Fruit fly (Drosophila melanogaster) whole organism, wandering third instar larva: Measurements from ENCODE around the gene CG7840.

Source experiments
- Abd-B ChIP-seq: fragments of >200 bp; optimal IDR thresholded peaks from 2 replicates; lab custom pipeline; 2017; ENCODE audit warnings: missing biosample characterization, missing genetic modification characterization
- CG32264 ChIP-seq: fragments of 200-800 bp; sonication (Bioruptor generic); optimal IDR thresholded peaks from 2 replicates; lab custom pipeline; 2016; ENCODE audit warnings: missing biosample characterization, missing genetic modification characterization
- CG9705 ChIP-seq: fragments of 200-800 bp; sonication (Bioruptor generic); optimal IDR thresholded peaks from 2 replicates; lab custom pipeline; 2018; ENCODE audit warnings: missing biosample characterization, mild to moderate bottlenecking, missing genetic modification characterization
- CrebA ChIP-seq: fragments of 200-800 bp; sonication (Bioruptor generic); optimal IDR thresholded peaks from 2 replicates; lab custom pipeline; 2016; ENCODE audit warnings: missing biosample characterization, mild to moderate bottlenecking, missing genetic modification characterization, borderline replicate concordance
- Dfd ChIP-seq: fragments of >200 bp; optimal IDR thresholded peaks from 2 replicates; lab custom pipeline; 2017; ENCODE audit warnings: missing biosample characterization, missing genetic modification characterization
- Dif ChIP-seq: fragments of 200-275, 200-300 bp; sonication (Bioruptor generic); optimal IDR thresholded peaks from 2 replicates; lab custom pipeline; 2018; ENCODE audit warnings: missing biosample characterization, missing genetic modification characterization; ENCODE audit not compliant: partially characterized antibody
- HLH106 ChIP-seq: fragments of 200-800 bp; optimal IDR thresholded peaks from 3 replicates; lab custom pipeline; 2019; ENCODE audit warnings: missing biosample characterization, mild to moderate bottlenecking, missing genetic modification characterization, moderate library complexity
- Hnf4 ChIP-seq: fragments of 200-800 bp; sonication (Bioruptor generic); optimal IDR thresholded peaks from 2 replicates; lab custom pipeline; 2016; ENCODE audit warnings: missing biosample characterization, mild to moderate bottlenecking, missing genetic modification characterization
- Hr78 ChIP-seq: fragments of >200 bp; optimal IDR thresholded peaks from 2 replicates; lab custom pipeline; 2017; ENCODE audit warnings: missing biosample characterization, missing genetic modification characterization
- Hr83 ChIP-seq: fragments of 200-300 bp; sonication (Bioruptor generic); optimal IDR thresholded peaks from 2 replicates; lab custom pipeline; 2016; ENCODE audit warnings: missing biosample characterization, mild to moderate bottlenecking, missing genetic modification characterization, moderate library complexity; ENCODE audit not compliant: poor library complexity, severe bottlenecking
- Jra ChIP-seq: sonication (Bioruptor generic); optimal IDR thresholded peaks from 2 replicates; lab custom pipeline; 2016; ENCODE audit warnings: missing biosample characterization, missing genetic modification characterization
- Mio ChIP-seq: sonication (Bioruptor generic); optimal IDR thresholded peaks from 2 replicates; lab custom pipeline; 2016; ENCODE audit warnings: missing biosample characterization, missing genetic modification characterization
- Myc ChIP-seq: fragments of >200 bp; optimal IDR thresholded peaks from 2 replicates; lab custom pipeline; 2017
- N ChIP-seq: fragments of >200 bp; optimal IDR thresholded peaks from 2 replicates; lab custom pipeline; 2018; ENCODE audit warnings: missing biosample characterization, missing external identifiers, missing genetic modification characterization
- OdsH ChIP-seq: fragments of 200-800 bp; sonication (Bioruptor generic); optimal IDR thresholded peaks from 2 replicates; lab custom pipeline; 2016; ENCODE audit warnings: missing biosample characterization, mild to moderate bottlenecking, missing genetic modification characterization
- Rel ChIP-seq, 2 experiments: fragments of 200-800 bp; sonication (Bioruptor generic) in 1 of 2; optimal IDR thresholded peaks; 2 replicates in 1 of 2; 3 replicates in 1 of 2; lab custom pipeline; 2016 to 2019; ENCODE audit warnings: mild to moderate bottlenecking in 2 of 2, missing biosample characterization in 2 of 2, missing genetic modification characterization in 2 of 2, moderate library complexity in 1 of 2
- Sp1 ChIP-seq: fragments of 200-800 bp; sonication (Bioruptor generic); optimal IDR thresholded peaks from 3 replicates; lab custom pipeline; 2019; ENCODE audit warnings: missing biosample characterization, mild to moderate bottlenecking, missing genetic modification characterization, moderate library complexity
- Vsx2 ChIP-seq: fragments of 200-300, 225-300 bp; sonication (Bioruptor generic); optimal IDR thresholded peaks from 2 replicates; lab custom pipeline; 2018; ENCODE audit warnings: missing biosample characterization, missing genetic modification characterization; ENCODE audit not compliant: partially characterized antibody
- br ChIP-seq: fragments of 200-800 bp; sonication (Bioruptor generic); optimal IDR thresholded peaks from 2 replicates; lab custom pipeline; 2016; ENCODE audit warnings: missing biosample characterization, missing genetic modification characterization
- brk ChIP-seq: fragments of 200-800 bp; sonication (Bioruptor generic); optimal IDR thresholded peaks from 2 replicates; lab custom pipeline; 2016; ENCODE audit warnings: missing biosample characterization, mild to moderate bottlenecking, missing genetic modification characterization
- dl ChIP-seq, 2 experiments: fragments of 175-275, 200-275 bp in 1 of 2; fragments of 200-275 bp in 1 of 2; sonication (Bioruptor generic); optimal IDR thresholded peaks; lab custom pipeline; 2018; ENCODE audit warnings: mild to moderate bottlenecking in 2 of 2, missing biosample characterization in 2 of 2, missing genetic modification characterization in 2 of 2, moderate library complexity in 2 of 2; ENCODE audit not compliant: partially characterized antibody in 2 of 2, insufficient read depth in 1 of 2
- dmrt93B ChIP-seq: fragments of 200-800 bp; sonication (Bioruptor generic); optimal IDR thresholded peaks from 2 replicates; lab custom pipeline; 2018; ENCODE audit warnings: missing biosample characterization, mild to moderate bottlenecking, missing genetic modification characterization
- dsf ChIP-seq: sonication (Bioruptor generic); optimal IDR thresholded peaks from 2 replicates; lab custom pipeline; 2016; ENCODE audit warnings: missing biosample characterization, missing genetic modification characterization, borderline replicate concordance
- ey ChIP-seq: fragments of 200-800 bp; sonication (Bioruptor generic); optimal IDR thresholded peaks from 2 replicates; lab custom pipeline; 2016; ENCODE audit warnings: missing biosample characterization, missing genetic modification characterization
- foxo ChIP-seq, 2 experiments: fragments of 200-800 bp; sonication (Bioruptor generic); optimal IDR thresholded peaks; 2 replicates in 1 of 2; 3 replicates in 1 of 2; lab custom pipeline; 2016 to 2017; ENCODE audit warnings: missing biosample characterization in 2 of 2, missing genetic modification characterization in 2 of 2
- fru ChIP-seq: fragments of 200-800 bp; sonication (Bioruptor generic); optimal IDR thresholded peaks from 3 replicates; lab custom pipeline; 2016; ENCODE audit warnings: missing biosample characterization, mild to moderate bottlenecking, missing genetic modification characterization
- h ChIP-seq: fragments of 200-800 bp; sonication (Bioruptor generic); optimal IDR thresholded peaks from 3 replicates; lab custom pipeline; 2016; ENCODE audit warnings: missing biosample characterization, mild to moderate bottlenecking, missing genetic modification characterization
- jim ChIP-seq: fragments of 175-275, 200-325 bp; sonication (Bioruptor generic); optimal IDR thresholded peaks from 2 replicates; lab custom pipeline; 2016; ENCODE audit warnings: missing biosample characterization, mild to moderate bottlenecking, missing genetic modification characterization
- lola ChIP-seq: fragments of >200 bp; optimal IDR thresholded peaks from 2 replicates; lab custom pipeline; 2017; ENCODE audit warnings: missing biosample characterization, missing genetic modification characterization
- pan ChIP-seq: fragments of >200 bp; optimal IDR thresholded peaks from 2 replicates; lab custom pipeline; 2017
- psq ChIP-seq: fragments of 200-800 bp; sonication (Bioruptor generic); optimal IDR thresholded peaks from 3 replicates; lab custom pipeline; 2017; ENCODE audit warnings: missing biosample characterization, mild to moderate bottlenecking, missing genetic modification characterization, moderate library complexity
- rgr ChIP-seq: fragments of 200-800 bp; sonication (Bioruptor generic); optimal IDR thresholded peaks from 3 replicates; lab custom pipeline; 2016; ENCODE audit warnings: missing biosample characterization, mild to moderate bottlenecking, missing genetic modification characterization
- sage ChIP-seq: fragments of 200-800 bp; sonication (Bioruptor generic); optimal IDR thresholded peaks from 2 replicates; lab custom pipeline; 2016; ENCODE audit warnings: missing biosample characterization, mild to moderate bottlenecking, missing genetic modification characterization
- sv ChIP-seq: fragments of 200-800 bp; sonication (Bioruptor generic); optimal IDR thresholded peaks from 3 replicates; lab custom pipeline; 2016; ENCODE audit warnings: missing biosample characterization, missing genetic modification characterization
- tai ChIP-seq: sonication (Bioruptor generic); optimal IDR thresholded peaks from 2 replicates; lab custom pipeline; 2016; ENCODE audit warnings: missing biosample characterization, missing genetic modification characterization
- usp ChIP-seq: fragments of >200 bp; optimal IDR thresholded peaks from 2 replicates; lab custom pipeline; 2017; ENCODE audit warnings: missing biosample characterization, missing genetic modification characterization
- woc ChIP-seq: sonication (Bioruptor generic); optimal IDR thresholded peaks from 2 replicates; lab custom pipeline; 2016; ENCODE audit warnings: missing biosample characterization, mild to moderate bottlenecking, missing genetic modification characterization

The CG7840 gene

DNA sequence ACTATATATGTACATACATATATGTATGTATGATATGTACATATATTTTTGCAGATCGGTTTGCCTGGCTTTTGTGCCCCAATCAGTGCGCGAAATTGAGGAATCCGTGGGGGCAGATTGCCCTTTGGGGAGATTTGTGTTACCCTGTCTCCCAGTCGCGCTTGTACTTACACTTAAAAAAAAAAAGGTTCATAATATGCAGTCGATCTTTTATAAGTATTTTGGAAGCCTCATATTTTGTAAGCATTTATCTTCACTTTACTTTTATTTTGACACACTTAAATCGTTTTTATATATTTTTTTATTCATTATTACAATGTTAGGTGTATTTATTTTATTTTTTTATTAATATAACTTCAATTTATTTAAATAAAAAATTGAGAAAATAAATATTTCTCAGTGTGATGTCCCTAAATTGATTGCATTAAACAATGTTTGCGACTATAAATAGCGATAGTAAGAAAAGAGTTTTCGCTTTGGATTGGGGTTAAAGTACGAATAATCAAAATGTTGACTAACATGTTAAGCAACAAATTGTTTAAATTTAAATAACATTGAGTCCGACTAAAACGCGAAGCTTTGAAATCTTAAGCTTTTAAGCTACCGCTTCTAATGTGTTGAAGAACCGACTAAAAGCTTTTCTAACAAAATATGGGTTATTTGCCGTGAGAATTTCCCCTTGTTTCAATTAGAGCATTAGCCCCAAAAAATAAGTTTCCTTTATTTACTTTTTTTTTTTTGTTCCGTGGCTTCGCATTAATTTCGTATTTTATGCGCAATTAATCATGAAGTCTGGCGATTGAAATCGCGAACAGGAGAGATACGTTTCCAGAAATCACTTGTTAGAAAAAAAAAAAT lies 21.3 kb downstream of the CG7840 start:
- TF ChIP-seq brk (GFP tag; lab: Kevin White, UChicago): no peak
- TF ChIP-seq Mio (GFP tag; lab: Kevin White, UChicago): no peak
- TF ChIP-seq Myc (lab: Kevin White, UChicago): peak; percentile 58
- peak; percentile 42 for TF ChIP-seq HLH106 (tag; lab: Kevin White, UChicago)
- no peak for TF ChIP-seq Rel (GFP tag; optimal IDR thresholded peaks at IDR 0.05; lab: Kevin White, UChicago)
- no peak for TF ChIP-seq Rel (tag; optimal IDR thresholded peaks at IDR 0.05; lab: Kevin White, UChicago)
- TF ChIP-seq Dfd: no peak
- TF ChIP-seq CG32264 (GFP tag; lab: Kevin White, UChicago): no peak
- no peak for TF ChIP-seq tai (GFP tag; lab: Kevin White, UChicago)
- no peak for TF ChIP-seq Abd-B (GFP tag; lab: Kevin White, UChicago)
- TF ChIP-seq OdsH (GFP tag; lab: Kevin White, UChicago): peak; percentile 46
- TF ChIP-seq dmrt93B: no peak
- no peak for TF ChIP-seq CG9705 (GFP tag; lab: Kevin White, UChicago)
- no peak for TF ChIP-seq Hr83 (GFP tag; lab: Kevin White, UChicago)
- TF ChIP-seq Vsx2 (GFP tag; lab: Kevin White, UChicago): no peak
- TF ChIP-seq Hr78 (GFP tag; lab: Kevin White, UChicago): no peak
- TF ChIP-seq psq (GFP tag; lab: Kevin White, UChicago): peak; percentile 50
- TF ChIP-seq N: no peak
- no peak for TF ChIP-seq usp
- TF ChIP-seq Sp1 (GFP tag; lab: Kevin White, UChicago): peak; percentile 71
- no peak for TF ChIP-seq woc
- peak in 1 of 2 experiments; percentile 55 for TF ChIP-seq foxo (GFP tag; optimal IDR thresholded peaks at IDR 0.05; lab: Kevin White, UChicago)
- TF ChIP-seq dsf (GFP tag; lab: Kevin White, UChicago): no peak
- TF ChIP-seq h (GFP tag; lab: Kevin White, UChicago): peak; percentile 7
- no peak for TF ChIP-seq sv (GFP tag; lab: Kevin White, UChicago)
- TF ChIP-seq br (GFP tag; lab: Kevin White, UChicago): peak; percentile 14
- TF ChIP-seq pan (lab: Kevin White, UChicago): no peak
- TF ChIP-seq jim (GFP tag; lab: Kevin White, UChicago): no peak
- no peak for TF ChIP-seq Dif (GFP tag; lab: Kevin White, UChicago)
- TF ChIP-seq sage (GFP tag; lab: Kevin White, UChicago): no peak
- TF ChIP-seq Hnf4 (GFP tag; lab: Kevin White, UChicago): no peak
- no peak for TF ChIP-seq dl (GFP tag; optimal IDR thresholded peaks at IDR 0.05; lab: Kevin White, UChicago; ENCODE audit: insufficient read depth in 1 of 2, partially characterized antibody in 2 of 2)
- TF ChIP-seq Jra (GFP tag; lab: Kevin White, UChicago): no peak
- no peak for TF ChIP-seq lola (GFP tag; lab: Kevin White, UChicago)
- no peak for TF ChIP-seq ey
- TF ChIP-seq CrebA (GFP tag; lab: Kevin White, UChicago): peak; percentile 39
- peak; percentile 47 for TF ChIP-seq rgr (GFP tag; lab: Kevin White, UChicago)
- TF ChIP-seq fru (GFP tag; lab: Kevin White, UChicago): peak; percentile 19

DNA sequence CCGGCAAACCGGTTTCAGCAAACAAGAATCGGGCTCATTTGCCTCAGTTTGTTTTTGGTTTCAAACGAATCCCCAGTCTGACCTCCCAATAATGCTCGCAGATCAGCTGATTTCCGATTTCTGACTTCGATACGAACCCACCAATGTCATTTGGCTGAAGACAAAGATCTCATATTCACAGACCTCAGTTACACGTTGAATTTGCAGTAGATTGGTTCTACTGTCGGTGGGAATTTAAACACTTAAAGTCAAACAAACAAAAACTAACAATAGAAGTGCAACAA lies 21.8 kb downstream of the CG7840 start, which contains the start of gene CG14275:
CG14275 (plus strand) TSS at position 185 of the 284 bp plus-strand sequence.
- no peak for TF ChIP-seq dl (GFP tag; optimal IDR thresholded peaks at IDR 0.05; lab: Kevin White, UChicago; ENCODE audit: insufficient read depth in 1 of 2, partially characterized antibody in 2 of 2)
- no peak for TF ChIP-seq Myc (lab: Kevin White, UChicago)
- no peak for TF ChIP-seq psq (GFP tag; lab: Kevin White, UChicago)
- TF ChIP-seq Sp1 (GFP tag; lab: Kevin White, UChicago): no peak
- no peak for TF ChIP-seq dsf (GFP tag; lab: Kevin White, UChicago)
- TF ChIP-seq CG9705 (GFP tag; lab: Kevin White, UChicago): no peak
- TF ChIP-seq Rel (GFP tag; optimal IDR thresholded peaks at IDR 0.05; lab: Kevin White, UChicago): no peak
- no peak for TF ChIP-seq Rel (tag; optimal IDR thresholded peaks at IDR 0.05; lab: Kevin White, UChicago)
- no peak for TF ChIP-seq ey
- no peak for TF ChIP-seq lola (GFP tag; lab: Kevin White, UChicago)
